Worm (Caenorhabditis elegans): Measurements from ENCODE around the gene C13C4.6.

The C13C4.6 gene

ce11 chrV:12095865-12096264 is 25.5 kb upstream of the C13C4.6 start, which contains the start of gene nhr-207:
nhr-207 (plus strand) TSS chrV:12096146.
- TF ChIP-seq nhr-28 (tag; optimal IDR thresholded peaks at IDR 0.05) (peak; percentile 95), mdl-1 (tag; optimal IDR thresholded peaks at IDR 0.05) (peak in 1 of 2 experiments; percentile 71), dmd-6 (GFP tag; IDR thresholded peaks at IDR 0.05) (peak; percentile 85), daf-16 (GFP tag; optimal IDR thresholded peaks at IDR 0.05) (no peak), daf-16 (tag; optimal IDR thresholded peaks at IDR 0.05) (peak; percentile 51), dve-1 (tag; optimal IDR thresholded peaks at IDR 0.05; ENCODE audit: insufficient read depth) (peak; percentile 45), ZK337.2 (GFP tag; IDR thresholded peaks at IDR 0.05) (no peak), nhr-102 (tag; optimal IDR thresholded peaks at IDR 0.05) (peak; percentile 54), nhr-77 (tag; optimal IDR thresholded peaks at IDR 0.05) (peak; percentile 20), dpl-1 (GFP tag; optimal IDR thresholded peaks at IDR 0.05) (no peak), nhr-6 (tag; optimal IDR thresholded peaks at IDR 0.05) (peak; percentile 85), hlh-11 (tag; optimal IDR thresholded peaks at IDR 0.05) (peak; percentile 39)

DNA sequence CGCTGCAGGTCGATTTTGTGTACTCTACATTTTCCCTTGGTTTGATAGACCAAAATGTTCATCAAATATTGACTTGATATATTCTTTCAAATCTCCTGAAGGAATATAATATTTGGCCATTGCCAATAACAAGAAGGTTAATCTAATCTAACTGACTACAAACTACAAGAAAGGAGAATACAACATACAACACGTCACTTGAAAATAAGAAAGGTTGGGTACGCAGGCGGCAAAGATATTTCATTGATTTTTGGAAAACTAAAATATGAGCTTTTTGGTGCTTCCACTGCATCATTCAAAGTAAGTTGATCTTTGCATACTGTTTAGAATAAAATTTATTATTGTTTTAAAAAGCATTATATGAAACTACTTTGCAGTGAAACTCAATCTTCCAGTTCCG is 23.3 kb upstream of the C13C4.6 start, which contains the start of gene nhr-209:
nhr-209 (plus strand) TSS at position 27 of the 400 bp plus-strand sequence.
- TF ChIP-seq vab-7 (GFP tag; IDR thresholded peaks at IDR 0.05) (no peak), nhr-28 (tag; optimal IDR thresholded peaks at IDR 0.05) (peak; percentile 82)

DNA sequence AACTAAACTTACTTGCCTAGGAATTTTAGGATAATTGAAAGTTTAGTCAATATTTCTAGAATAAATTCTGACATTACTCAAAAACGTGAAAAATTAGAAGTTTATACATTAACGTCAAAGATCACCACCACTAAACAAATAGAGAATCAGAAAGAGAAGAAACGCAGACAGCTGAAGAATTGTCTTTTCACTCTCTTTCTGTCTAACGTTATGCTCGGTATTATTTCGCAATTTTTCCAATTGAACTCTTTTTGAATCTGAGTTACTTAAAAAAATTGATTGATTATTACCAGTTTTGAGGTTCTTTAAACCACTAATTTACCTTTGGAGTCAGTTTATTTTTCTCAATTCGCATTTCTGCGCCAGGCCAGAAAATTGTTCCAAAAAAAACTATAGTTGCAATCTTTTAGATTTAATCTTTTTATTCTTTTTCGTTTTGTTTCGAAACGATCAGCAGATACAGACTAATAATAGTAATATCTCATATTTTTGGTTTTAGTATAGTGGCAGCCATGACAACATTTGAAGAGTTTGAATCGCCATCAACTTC is 20.5 kb upstream of the C13C4.6 start, which contains the start of gene nhr-154:
nhr-154 (plus strand) TSS at position 500 of the 550 bp plus-strand sequence.
- TF ChIP-seq tra-1 (GFP tag; IDR thresholded peaks at IDR 0.05) = no peak
- no peak for TF ChIP-seq nhr-10 (tag; optimal IDR thresholded peaks at IDR 0.05)
- TF ChIP-seq pqm-1 (tag; optimal IDR thresholded peaks at IDR 0.05) = peak; percentile 4
- peak; percentile 39 for TF ChIP-seq nhr-28 (tag; optimal IDR thresholded peaks at IDR 0.05)
- peak in 1 of 2 experiments; percentile 62 for TF ChIP-seq hif-1 (tag; optimal IDR thresholded peaks at IDR 0.05)
- peak; percentile 20 for TF ChIP-seq mep-1 (tag; optimal IDR thresholded peaks at IDR 0.05)
- peak; percentile 48 for TF ChIP-seq dve-1 (tag; optimal IDR thresholded peaks at IDR 0.05; ENCODE audit: insufficient read depth)
- TF ChIP-seq nhr-6 (tag; optimal IDR thresholded peaks at IDR 0.05) = peak; percentile 81
- peak; percentile 6; the same call in 1 of the 2 replicates for TF ChIP-seq dmd-6 (GFP tag; IDR thresholded peaks at IDR 0.05)
- peak in 1 of 2 experiments; percentile 49 for TF ChIP-seq lsy-2 (tag; optimal IDR thresholded peaks at IDR 0.05)
- peak; percentile 52; the same call in 1 of the 2 replicates for TF ChIP-seq hmg-1.1 (GFP tag; IDR thresholded peaks at IDR 0.05)
- TF ChIP-seq daf-16 (GFP tag; optimal IDR thresholded peaks at IDR 0.05) = no peak
- peak; percentile 33 for TF ChIP-seq daf-16 (tag; optimal IDR thresholded peaks at IDR 0.05)
- TF ChIP-seq dmd-9 (GFP tag; IDR thresholded peaks at IDR 0.05) = no peak
- TF ChIP-seq aha-1 (tag) = peak; percentile 52

DNA sequence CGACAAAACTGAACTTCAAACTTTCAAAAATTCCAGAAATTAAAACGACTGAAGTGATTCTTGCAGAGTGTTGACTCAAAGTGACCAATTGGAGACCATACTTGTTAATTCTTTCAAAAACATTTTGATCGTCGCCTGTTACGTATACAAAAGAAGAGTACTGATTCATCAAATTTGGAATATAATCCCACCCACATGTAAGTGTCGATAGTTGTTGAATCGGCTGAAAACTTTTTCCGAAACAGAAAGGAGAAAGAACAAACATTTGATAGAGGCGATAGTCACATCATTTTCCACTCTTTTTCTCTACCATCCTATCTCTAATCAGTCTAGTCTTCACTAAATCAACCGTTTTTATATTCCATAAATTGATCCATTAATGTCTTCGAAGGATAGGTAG is 17.5 kb upstream of the C13C4.6 start, which contains the start of gene nhr-153:
nhr-153 (plus strand) TSS at position 301 of the 400 bp plus-strand sequence.
- TF ChIP-seq T26A8.4 (GFP tag; IDR thresholded peaks at IDR 0.05) (no peak), mxl-2 (GFP tag; conservative IDR thresholded peaks at IDR 0.05) (no peak), aha-1 (tag) (peak; percentile 67), nhr-28 (tag; optimal IDR thresholded peaks at IDR 0.05) (peak; percentile 19), php-3 (GFP tag; IDR thresholded peaks at IDR 0.05) (no peak)

DNA sequence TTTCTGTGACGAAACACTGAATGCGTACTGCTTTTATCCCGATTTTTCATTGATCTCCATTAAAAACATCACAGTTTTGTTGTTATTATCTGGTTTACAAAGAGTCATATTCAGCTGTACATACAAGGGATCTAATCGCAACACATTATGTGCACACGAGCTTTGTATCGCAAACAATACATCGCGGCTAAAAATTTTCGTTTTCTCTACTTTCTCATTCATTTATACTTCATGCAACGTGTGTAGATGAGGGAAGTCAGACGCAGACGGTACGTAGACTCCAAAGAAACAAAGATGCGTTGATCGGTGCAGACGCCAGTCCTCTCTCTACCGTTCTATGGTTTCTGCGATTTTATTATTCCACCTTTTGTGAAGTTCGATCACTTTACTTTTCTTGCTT is 14.5 kb upstream of the C13C4.6 start, which contains the start of gene nhr-136:
nhr-136 (plus strand) TSS at position 301 of the 400 bp plus-strand sequence.
- TF ChIP-seq dve-1 (tag; optimal IDR thresholded peaks at IDR 0.05; ENCODE audit: insufficient read depth) (peak; percentile 26), nhr-28 (tag; optimal IDR thresholded peaks at IDR 0.05) (peak; percentile 42), daf-16 (GFP tag; optimal IDR thresholded peaks at IDR 0.05) (no peak), daf-16 (tag; optimal IDR thresholded peaks at IDR 0.05) (peak; percentile 5), mxl-3 (GFP tag; optimal IDR thresholded peaks at IDR 0.05) (peak; percentile 39), lin-1 (GFP tag; IDR thresholded peaks at IDR 0.05) (no peak)

DNA sequence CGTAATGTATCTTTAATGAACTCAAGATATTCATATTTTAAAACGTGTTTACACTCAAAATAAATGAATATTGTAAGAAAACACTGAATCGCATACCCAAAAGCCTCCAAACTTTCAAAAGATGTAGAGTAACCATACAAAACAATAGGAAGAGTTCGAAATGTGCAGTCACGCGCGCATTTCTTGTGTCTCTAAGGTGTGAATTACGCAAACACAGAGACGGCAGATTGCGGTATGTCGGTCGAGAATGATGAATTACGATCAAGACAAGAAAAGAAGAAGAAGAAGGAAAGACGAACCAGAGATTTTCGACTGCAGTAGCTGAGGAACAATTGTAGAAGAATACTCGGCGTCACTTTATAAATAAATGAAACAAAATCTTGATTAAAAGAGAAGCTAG is 9.9 kb upstream of the C13C4.6 start, which contains the start of gene lhpp-1:
lhpp-1 (minus strand) TSS at position 354 of the 400 bp plus-strand sequence.
- no peak for TF ChIP-seq nhr-10 (tag; optimal IDR thresholded peaks at IDR 0.05)
- TF ChIP-seq nhr-102 (tag; optimal IDR thresholded peaks at IDR 0.05) = no peak
- no peak for TF ChIP-seq F44E2.7 (GFP tag; IDR thresholded peaks at IDR 0.05)
- no peak for TF ChIP-seq ZK546.5 (tag; optimal IDR thresholded peaks at IDR 0.05)
- no peak for TF ChIP-seq lin-13 (GFP tag; optimal IDR thresholded peaks at IDR 0.05)
- TF ChIP-seq ceh-44 (GFP tag; IDR thresholded peaks at IDR 0.05) = no peak
- TF ChIP-seq unc-39 (tag; optimal IDR thresholded peaks at IDR 0.05) = no peak
- TF ChIP-seq ztf-11 (tag; optimal IDR thresholded peaks at IDR 0.05) = no peak
- TF ChIP-seq aha-1 (tag) = peak; percentile 23
- TF ChIP-seq mes-2 (tag; optimal IDR thresholded peaks at IDR 0.05; ENCODE audit: poor library complexity, severe bottlenecking) = peak; percentile 19
- TF ChIP-seq mep-1 (tag; optimal IDR thresholded peaks at IDR 0.05) = no peak
- TF ChIP-seq snpc-4 (tag; optimal IDR thresholded peaks at IDR 0.05) = no peak
- TF ChIP-seq T26A8.4 (GFP tag; IDR thresholded peaks at IDR 0.05) = no peak
- TF ChIP-seq Y105C5A.15 (GFP tag; IDR thresholded peaks at IDR 0.05) = no peak
- peak; percentile 11 for TF ChIP-seq dpl-1 (GFP tag; optimal IDR thresholded peaks at IDR 0.05)
- TF ChIP-seq mxl-2 (GFP tag; conservative IDR thresholded peaks at IDR 0.05) = no peak
- TF ChIP-seq lin-39 (tag; optimal IDR thresholded peaks at IDR 0.05) = no peak
- TF ChIP-seq madf-9 (GFP tag; conservative IDR thresholded peaks at IDR 0.05) = no peak
- no peak for TF ChIP-seq T20F7.1 (GFP tag; optimal IDR thresholded peaks at IDR 0.05)
